Fruit fly (Drosophila melanogaster): ENCODE results near the gene fon.

fon gene

DNA sequence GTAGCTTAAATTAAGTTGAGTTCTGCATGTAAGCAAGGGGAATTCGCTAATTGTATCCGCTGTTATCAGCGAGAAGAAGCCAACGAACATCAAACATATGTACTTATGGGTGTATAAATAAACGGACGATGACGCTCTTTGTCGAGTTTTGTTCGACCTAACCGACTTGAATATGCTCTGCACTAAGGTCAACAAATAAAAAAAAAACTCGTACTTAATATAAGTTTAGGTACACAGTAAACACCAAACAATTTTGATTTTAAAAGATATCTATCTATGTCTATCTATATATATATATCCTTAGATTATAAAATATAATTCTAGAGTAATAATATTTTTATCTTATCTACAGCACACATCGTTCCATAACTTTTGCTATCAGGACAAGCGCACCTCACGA lies 21.4 kb downstream of the fon start:
- TF ChIP-seq tj (GFP tag; optimal IDR thresholded peaks at IDR 0.05) (peak; percentile 0), cnc (optimal IDR thresholded peaks at IDR 0.05) (no peak), CG12768 (GFP tag; optimal IDR thresholded peaks at IDR 0.05) (no peak), CG11617 (GFP tag; optimal IDR thresholded peaks at IDR 0.05) (peak; percentile 65), cic (GFP tag; optimal IDR thresholded peaks at IDR 0.05) (no peak), CG14711 (tag; optimal IDR thresholded peaks at IDR 0.05) (peak; percentile 64), CG1620 (GFP tag; optimal IDR thresholded peaks at IDR 0.05) (no peak), bab1 (GFP tag; optimal IDR thresholded peaks at IDR 0.05) (no peak), kay (GFP tag; ENCODE audit: borderline replicate concordance) (no peak), CG7045 (GFP tag; optimal IDR thresholded peaks at IDR 0.05) (peak; percentile 49), CG5204 (GFP tag; optimal IDR thresholded peaks at IDR 0.05) (no peak), Mnt (GFP tag; optimal IDR thresholded peaks at IDR 0.05) (no peak), pad (GFP tag; optimal IDR thresholded peaks at IDR 0.05) (no peak), toe (GFP tag; optimal IDR thresholded peaks at IDR 0.05) (no peak), Crg-1 (GFP tag; optimal IDR thresholded peaks at IDR 0.05) (no peak), CG33017 (tag; optimal IDR thresholded peaks at IDR 0.05) (peak; percentile 65), Clk (GFP tag; optimal IDR thresholded peaks at IDR 0.05) (no peak), Hr96 (GFP tag; optimal IDR thresholded peaks at IDR 0.05) (no peak), CG7101 (tag; optimal IDR thresholded peaks at IDR 0.05) (peak; percentile 63), ovo (GFP tag; optimal IDR thresholded peaks at IDR 0.05) (no peak)

dm6 chr2L:19364075-19364474 lies 21.9 kb downstream of the fon start, which contains the start of gene CG13086:
TSS of gene CG13086 (plus strand) at chr2L:19364375.
- TF ChIP-seq cic (GFP tag; optimal IDR thresholded peaks at IDR 0.05), result no peak
- no peak for TF ChIP-seq CG5204 (GFP tag; optimal IDR thresholded peaks at IDR 0.05)
- no peak for TF ChIP-seq pad (GFP tag; optimal IDR thresholded peaks at IDR 0.05)
- no peak for TF ChIP-seq CG7101 (tag; optimal IDR thresholded peaks at IDR 0.05)
- TF ChIP-seq CG1620 (GFP tag; optimal IDR thresholded peaks at IDR 0.05), result no peak

- TF ChIP-seq toe (GFP tag; optimal IDR thresholded peaks at IDR 0.05) (peak; percentile 30), Hr96 (GFP tag; optimal IDR thresholded peaks at IDR 0.05) (no peak), cnc (optimal IDR thresholded peaks at IDR 0.05) (no peak), tj (GFP tag; optimal IDR thresholded peaks at IDR 0.05) (peak; percentile 13), CG5204 (GFP tag; optimal IDR thresholded peaks at IDR 0.05) (peak; percentile 19), CG14711 (tag; optimal IDR thresholded peaks at IDR 0.05) (peak; percentile 64)
These were observed 22.5 kb downstream of the fon start for dm6 chr2L:19363530-19363929.

- TF ChIP-seq CG1620 (GFP tag; optimal IDR thresholded peaks at IDR 0.05), result no peak
- TF ChIP-seq bab1 (GFP tag; optimal IDR thresholded peaks at IDR 0.05), result peak; percentile 2
- TF ChIP-seq CG14711 (tag; optimal IDR thresholded peaks at IDR 0.05), result no peak
These were observed 23.2 kb downstream of the fon start, which contains the start of gene dnt for dm6 chr2L:19362734-19363363. TSS of gene dnt (minus strand) at chr2L:19363227.

dm6 chr2L:19361632-19362142 lies 24.3 kb downstream of the fon start:
- TF ChIP-seq tj (GFP tag; optimal IDR thresholded peaks at IDR 0.05) (peak; percentile 67), pad (GFP tag; optimal IDR thresholded peaks at IDR 0.05) (no peak)

DNA sequence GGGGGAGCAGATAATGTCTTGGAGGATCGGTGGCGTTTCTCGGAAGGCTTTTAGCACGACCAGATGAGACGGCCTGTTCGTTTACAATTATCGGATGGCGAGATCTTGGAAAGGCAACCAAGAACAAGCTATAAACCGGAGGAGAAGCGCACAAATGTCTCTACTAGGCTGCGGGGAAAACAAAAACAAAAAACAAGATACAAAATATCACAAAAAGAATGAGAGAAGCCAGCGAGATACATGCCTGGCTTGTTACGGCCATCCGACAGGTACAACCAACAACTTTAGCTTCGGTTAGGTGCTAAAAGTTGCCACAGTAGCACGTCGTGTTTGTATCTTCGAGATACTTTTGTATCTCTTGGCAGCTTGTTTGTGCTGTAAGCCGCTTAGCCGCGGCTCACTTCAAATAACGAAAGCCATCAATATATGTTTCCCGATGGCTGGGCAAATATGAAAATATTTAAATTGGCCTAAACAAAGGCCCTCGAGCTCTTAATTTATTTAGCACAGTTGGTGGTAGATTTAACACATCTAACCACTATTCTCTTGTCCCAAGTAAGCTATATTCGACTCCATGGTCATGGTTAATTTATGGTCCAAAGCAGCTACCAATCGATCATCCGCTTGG lies 26.1 kb downstream of the fon start:
- TF ChIP-seq CG11617 (GFP tag; optimal IDR thresholded peaks at IDR 0.05), result no peak
- no peak for TF ChIP-seq bab1 (GFP tag; optimal IDR thresholded peaks at IDR 0.05)
- TF ChIP-seq toe (GFP tag; optimal IDR thresholded peaks at IDR 0.05), result no peak
- no peak for TF ChIP-seq CG1620 (GFP tag; optimal IDR thresholded peaks at IDR 0.05)
- TF ChIP-seq kay (GFP tag; ENCODE audit: borderline replicate concordance), result no peak
- no peak for TF ChIP-seq CG7101 (tag; optimal IDR thresholded peaks at IDR 0.05)
- TF ChIP-seq Crg-1 (GFP tag; optimal IDR thresholded peaks at IDR 0.05), result no peak
- TF ChIP-seq cnc (optimal IDR thresholded peaks at IDR 0.05), result no peak
- TF ChIP-seq ovo (GFP tag; optimal IDR thresholded peaks at IDR 0.05), result no peak
- TF ChIP-seq CG14711 (tag; optimal IDR thresholded peaks at IDR 0.05), result no peak
- no peak for TF ChIP-seq Mnt (GFP tag; optimal IDR thresholded peaks at IDR 0.05)
- TF ChIP-seq CG33017 (tag; optimal IDR thresholded peaks at IDR 0.05), result no peak
- TF ChIP-seq CG5204 (GFP tag; optimal IDR thresholded peaks at IDR 0.05), result no peak
- no peak for TF ChIP-seq pad (GFP tag; optimal IDR thresholded peaks at IDR 0.05)
- no peak for TF ChIP-seq cic (GFP tag; optimal IDR thresholded peaks at IDR 0.05)
- TF ChIP-seq CG12768 (GFP tag; optimal IDR thresholded peaks at IDR 0.05), result no peak

DNA sequence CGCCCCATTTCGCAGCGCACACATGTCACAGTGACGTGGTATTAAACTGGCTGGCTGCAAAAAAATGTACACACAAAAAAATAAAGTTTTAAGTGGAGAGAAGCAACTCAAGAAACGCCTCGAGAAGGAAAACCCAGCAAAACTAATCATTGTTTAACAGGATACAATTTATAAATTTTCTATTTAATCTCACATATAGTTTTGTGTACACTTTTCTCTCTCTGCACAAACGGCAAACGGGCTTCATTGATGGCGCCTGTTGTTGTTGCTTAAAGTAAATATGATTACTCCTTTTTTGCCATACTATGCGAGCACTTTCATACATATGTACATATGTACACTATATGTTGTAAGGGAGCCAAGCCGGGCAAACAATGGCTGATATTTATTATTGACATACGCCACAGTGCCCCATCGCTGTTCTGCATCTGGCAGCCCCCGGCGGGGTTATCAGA lies 28.0 kb downstream of the fon start:
- peak; percentile 0 for TF ChIP-seq CG7045 (GFP tag; optimal IDR thresholded peaks at IDR 0.05)
- no peak for TF ChIP-seq cic (GFP tag; optimal IDR thresholded peaks at IDR 0.05)
- peak; percentile 42 for TF ChIP-seq ovo (GFP tag; optimal IDR thresholded peaks at IDR 0.05)
- peak; percentile 21 for TF ChIP-seq Hr96 (GFP tag; optimal IDR thresholded peaks at IDR 0.05)
